Fruit fly (Drosophila melanogaster) whole organism, adult: ENCODE data around the gene Nepl9.
A peak's percentile ranks its signal among the peaks of the same experiment; 100 is the strongest.

Experiments used
- CG11617 ChIP-seq: fragments of 200-800 bp; sonication (Bioruptor generic); optimal IDR thresholded peaks from 2 replicates; lab custom pipeline; 2017; ENCODE audit warnings: mild to moderate bottlenecking, missing biosample characterization, missing genetic modification reagents, missing genetic modification characterization
- CG12768 ChIP-seq: fragments of 200-800 bp; sonication (Bioruptor generic); optimal IDR thresholded peaks from 2 replicates; lab custom pipeline; 2017; ENCODE audit warnings: missing biosample characterization, missing genetic modification characterization, mild to moderate bottlenecking, moderate library complexity, missing genetic modification reagents
- CG14711 ChIP-seq: fragments of 200-800 bp; sonication (Bioruptor generic); optimal IDR thresholded peaks from 2 replicates; lab custom pipeline; 2018; ENCODE audit warnings: missing biosample characterization, mild to moderate bottlenecking, missing genetic modification characterization, moderate library complexity
- CG1620 ChIP-seq: fragments of 200-800 bp; sonication (Bioruptor generic); optimal IDR thresholded peaks from 2 replicates; lab custom pipeline; 2016; ENCODE audit warnings: missing biosample characterization, missing genetic modification characterization
- CG33017 ChIP-seq: fragments of 200-800 bp; sonication (Bioruptor generic); optimal IDR thresholded peaks from 2 replicates; lab custom pipeline; 2018; ENCODE audit warnings: missing biosample characterization, mild to moderate bottlenecking, missing genetic modification characterization, moderate library complexity
- CG5204 ChIP-seq: fragments of 200-800 bp; sonication (Bioruptor generic); optimal IDR thresholded peaks from 2 replicates; lab custom pipeline; 2016; ENCODE audit warnings: missing biosample characterization, missing genetic modification characterization
- CG7045 ChIP-seq: fragments of 200-800 bp; sonication (Bioruptor generic); optimal IDR thresholded peaks from 2 replicates; lab custom pipeline; 2017; ENCODE audit warnings: missing biosample characterization, mild to moderate bottlenecking, missing genetic modification characterization
- CG7101 ChIP-seq: fragments of 200-800 bp; sonication (Bioruptor generic); optimal IDR thresholded peaks from 2 replicates; lab custom pipeline; 2018; ENCODE audit warnings: missing biosample characterization, mild to moderate bottlenecking, missing genetic modification characterization, moderate library complexity
- Clk ChIP-seq: fragments of 200-800 bp; sonication (Bioruptor generic); optimal IDR thresholded peaks from 2 replicates; lab custom pipeline; 2017; ENCODE audit warnings: missing biosample characterization, missing genetic modification characterization
- Crg-1 ChIP-seq: fragments of 200-800 bp; sonication (Bioruptor generic); optimal IDR thresholded peaks from 2 replicates; lab custom pipeline; 2016; ENCODE audit warnings: missing biosample characterization, missing genetic modification characterization
- Hr96 ChIP-seq: fragments of 200-800 bp; sonication (Bioruptor generic); optimal IDR thresholded peaks from 2 replicates; lab custom pipeline; 2016; ENCODE audit warnings: missing biosample characterization, missing genetic modification characterization
- Mnt ChIP-seq: fragments of 200-800 bp; sonication (Bioruptor generic); optimal IDR thresholded peaks from 2 replicates; lab custom pipeline; 2016; ENCODE audit warnings: missing biosample characterization, mild to moderate bottlenecking, missing genetic modification characterization
- bab1 ChIP-seq: fragments of 200-800 bp; sonication (Bioruptor generic); optimal IDR thresholded peaks from 3 replicates; lab custom pipeline; 2019; ENCODE audit warnings: missing biosample characterization, mild to moderate bottlenecking, missing genetic modification characterization, moderate library complexity
- cic ChIP-seq: fragments of 200-800 bp; sonication (Bioruptor generic); optimal IDR thresholded peaks from 2 replicates; lab custom pipeline; 2017; ENCODE audit warnings: missing biosample characterization, mild to moderate bottlenecking, missing genetic modification characterization, moderate library complexity
- cnc ChIP-seq, 2 experiments: fragments of >200 bp; optimal IDR thresholded peaks; 2 replicates each; lab custom pipeline; 2017
- kay ChIP-seq: fragments of 200-800 bp; sonication (Bioruptor generic); peaks from one replicate; lab custom pipeline; 2016; ENCODE audit warnings: missing biosample characterization, missing genetic modification characterization, borderline replicate concordance
- ovo ChIP-seq: fragments of 200-800 bp; sonication (Bioruptor generic); optimal IDR thresholded peaks from 2 replicates; lab custom pipeline; 2016; ENCODE audit warnings: missing biosample characterization, missing genetic modification characterization
- pad ChIP-seq: fragments of 200-800 bp; sonication (Bioruptor generic); optimal IDR thresholded peaks from 3 replicates; lab custom pipeline; 2017; ENCODE audit warnings: missing biosample characterization, missing genetic modification characterization, mild to moderate bottlenecking, moderate library complexity, missing genetic modification reagents
- tj ChIP-seq: fragments of 200-800 bp; sonication (Bioruptor generic); optimal IDR thresholded peaks from 3 replicates; lab custom pipeline; 2017; ENCODE audit warnings: missing biosample characterization, mild to moderate bottlenecking, missing genetic modification characterization, moderate library complexity
- toe ChIP-seq: fragments of 200-800 bp; sonication (Bioruptor generic); optimal IDR thresholded peaks from 2 replicates; lab custom pipeline; 2016; ENCODE audit warnings: missing biosample characterization, missing genetic modification characterization

Nepl9 gene

dm6 chr2L:16837672-16838071, 614 bp upstream of the Nepl9 start, which contains the start of the genes SclA and SclB:
TSS of gene SclA (plus strand) at chr2L:16837972.
TSS of gene SclB (plus strand) at chr2L:16837972.
- TF ChIP-seq CG11617 (GFP tag; lab: Kevin White, UChicago) (no peak), pad (no peak), kay (GFP tag; lab: Kevin White, UChicago) (peak; percentile 1)

- TF ChIP-seq CG7045 (GFP tag; lab: Kevin White, UChicago) (no peak), CG12768 (no peak), CG1620 (GFP tag; lab: Kevin White, UChicago) (no peak), ovo (GFP tag; lab: Kevin White, UChicago) (no peak), CG11617 (GFP tag; lab: Kevin White, UChicago) (no peak), toe (no peak), Hr96 (GFP tag; lab: Kevin White, UChicago) (no peak), kay (GFP tag; lab: Kevin White, UChicago) (no peak), CG14711 (tag; lab: Kevin White, UChicago) (no peak), cnc (optimal IDR thresholded peaks at IDR 0.05; lab: Kevin White, UChicago) (no peak), CG5204 (no peak)
Observed at dm6 chr2L:16834402-16834801, 2.7 kb downstream of the Nepl9 start, which contains the start of gene CG13282. TSS of gene CG13282 (minus strand) at chr2L:16834502.

DNA sequence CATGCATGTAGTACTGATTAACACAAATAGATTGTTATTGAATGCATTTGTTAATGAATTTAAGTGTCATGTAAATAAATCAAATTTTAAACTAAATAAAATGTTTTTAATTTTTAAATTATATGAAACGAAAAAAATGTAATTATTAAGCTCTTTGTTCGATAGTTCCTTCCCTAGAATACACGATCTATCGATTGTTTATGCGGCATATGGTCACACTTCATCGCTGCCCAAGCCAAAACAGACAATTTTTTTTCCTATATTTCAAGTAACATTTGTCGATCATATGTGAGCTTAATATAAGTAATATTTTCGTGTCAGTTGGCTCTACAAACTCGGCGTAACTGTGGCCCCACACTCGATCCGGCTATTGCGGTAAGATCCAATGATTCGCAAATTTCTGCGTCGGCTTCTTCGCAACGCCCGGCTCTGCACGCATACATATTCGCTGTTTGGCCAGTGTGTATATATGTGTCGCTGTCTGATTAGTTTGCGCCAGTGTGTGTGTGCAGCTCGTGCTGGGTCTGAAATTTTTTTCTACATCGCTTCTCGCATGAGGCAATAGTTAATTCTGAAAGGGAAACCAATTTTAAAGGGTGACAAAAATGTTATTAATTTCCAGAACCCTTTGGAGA, 10.1 kb downstream of the Nepl9 start, which contains the start of gene AspRS-m:
TSS of gene AspRS-m (plus strand) at position 207 of the 635 bp plus-strand sequence.
- TF ChIP-seq Mnt (GFP tag; lab: Kevin White, UChicago), result peak; percentile 65
- no peak for TF ChIP-seq Clk (GFP tag; lab: Kevin White, UChicago)
- TF ChIP-seq CG12768, result no peak
- no peak for TF ChIP-seq Crg-1 (GFP tag; lab: Kevin White, UChicago)
- no peak for TF ChIP-seq cic (GFP tag; lab: Kevin White, UChicago)
- TF ChIP-seq tj (GFP tag; lab: Kevin White, UChicago), result peak; percentile 3
- peak; percentile 40 for TF ChIP-seq CG14711 (tag; lab: Kevin White, UChicago)
- TF ChIP-seq bab1 (GFP tag; lab: Kevin White, UChicago), result peak; percentile 6
- no peak for TF ChIP-seq pad
- peak; percentile 10 for TF ChIP-seq toe
- TF ChIP-seq Hr96 (GFP tag; lab: Kevin White, UChicago), result no peak
- no peak for TF ChIP-seq CG7045 (GFP tag; lab: Kevin White, UChicago)
- no peak for TF ChIP-seq CG11617 (GFP tag; lab: Kevin White, UChicago)

DNA sequence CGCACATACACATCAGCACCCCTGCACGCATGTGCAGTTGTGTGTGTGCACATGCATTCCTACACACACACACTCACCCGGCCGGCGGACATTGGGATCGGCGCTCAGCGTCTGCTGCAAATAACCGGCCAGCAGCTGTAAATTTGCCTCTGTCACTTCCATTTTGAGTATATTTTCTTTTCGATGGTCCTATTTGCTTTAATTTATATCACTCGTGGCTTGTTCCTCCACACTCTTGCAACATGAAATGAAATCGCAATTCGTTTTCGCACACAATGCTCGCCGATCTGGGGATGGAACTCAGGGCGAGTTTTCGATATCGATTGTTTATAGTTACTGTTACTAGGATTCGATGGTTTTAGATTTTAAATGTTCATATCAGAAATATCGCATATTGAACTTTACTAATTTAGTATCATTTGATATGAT, 12.1 kb downstream of the Nepl9 start, which contains the start of gene Cse1:
TSS of gene Cse1 (minus strand) at position 303 of the 429 bp plus-strand sequence.
- TF ChIP-seq CG12768 (no peak), Crg-1 (GFP tag; lab: Kevin White, UChicago) (peak; percentile 12), Mnt (GFP tag; lab: Kevin White, UChicago) (peak; percentile 53), CG11617 (GFP tag; lab: Kevin White, UChicago) (peak; percentile 7), bab1 (GFP tag; lab: Kevin White, UChicago) (peak; percentile 10), cnc (optimal IDR thresholded peaks at IDR 0.05; lab: Kevin White, UChicago) (no peak), tj (GFP tag; lab: Kevin White, UChicago) (no peak)

DNA sequence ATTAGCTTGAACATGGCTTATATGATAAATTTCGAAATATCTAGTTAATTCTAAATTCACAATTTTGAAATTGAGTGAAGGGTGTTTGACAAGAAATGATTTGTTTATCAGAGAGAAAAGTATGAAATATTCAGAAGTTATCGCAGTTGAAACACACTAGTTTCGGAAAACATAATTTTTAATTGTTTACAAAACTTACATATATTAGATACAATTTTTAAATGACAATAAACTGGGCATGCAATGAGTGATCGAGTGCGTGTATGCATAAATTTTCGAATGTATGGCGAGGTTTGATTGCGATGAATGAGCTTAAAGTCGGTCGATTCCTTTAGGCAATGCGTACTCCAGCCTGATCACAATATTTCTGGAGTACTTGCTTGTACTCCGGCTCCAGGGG, 16.1 kb downstream of the Nepl9 start, which contains the start of gene CG13280:
TSS of gene CG13280 (minus strand) at position 101 of the 400 bp plus-strand sequence.
- TF ChIP-seq CG7101 (tag; lab: Kevin White, UChicago) (no peak), toe (no peak), bab1 (GFP tag; lab: Kevin White, UChicago) (no peak), CG5204 (no peak), pad (no peak)

DNA sequence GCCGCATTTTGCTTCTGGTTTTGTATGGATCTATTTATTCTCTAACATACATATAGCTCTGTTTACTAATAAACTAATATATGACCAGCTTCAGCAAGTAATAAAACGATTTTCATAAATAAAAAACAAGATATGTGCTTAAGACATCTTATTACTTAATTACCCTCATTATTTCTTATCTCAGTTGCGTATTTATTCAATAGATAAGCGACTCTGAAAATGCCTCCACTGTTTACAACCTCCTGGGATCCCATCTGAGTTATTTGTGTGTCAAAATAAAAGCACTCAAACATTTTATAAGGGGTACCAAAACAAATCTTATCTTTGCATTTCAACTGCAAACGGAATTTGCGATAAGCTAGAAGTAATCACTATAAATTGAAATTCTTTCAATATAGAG, 17.3 kb downstream of the Nepl9 start:
- TF ChIP-seq Mnt (GFP tag; lab: Kevin White, UChicago) (no peak), Clk (GFP tag; lab: Kevin White, UChicago) (no peak), CG11617 (GFP tag; lab: Kevin White, UChicago) (peak; percentile 54), ovo (GFP tag; lab: Kevin White, UChicago) (peak; percentile 20), CG7045 (GFP tag; lab: Kevin White, UChicago) (peak; percentile 76), CG33017 (tag; lab: Kevin White, UChicago) (peak; percentile 82), toe (peak; percentile 1), cnc (optimal IDR thresholded peaks at IDR 0.05; lab: Kevin White, UChicago) (no peak), CG14711 (tag; lab: Kevin White, UChicago) (peak; percentile 33), bab1 (GFP tag; lab: Kevin White, UChicago) (peak; percentile 23), kay (GFP tag; lab: Kevin White, UChicago) (peak; percentile 92), CG1620 (GFP tag; lab: Kevin White, UChicago) (no peak), Hr96 (GFP tag; lab: Kevin White, UChicago) (no peak), CG5204 (peak; percentile 31), CG12768 (peak; percentile 59), tj (GFP tag; lab: Kevin White, UChicago) (no peak), Crg-1 (GFP tag; lab: Kevin White, UChicago) (no peak), CG7101 (tag; lab: Kevin White, UChicago) (peak; percentile 50), cic (GFP tag; lab: Kevin White, UChicago) (peak; percentile 78), pad (peak; percentile 32)
